Worm (Caenorhabditis elegans): ENCODE data around the gene bath-46.

bath-46 gene

DNA sequence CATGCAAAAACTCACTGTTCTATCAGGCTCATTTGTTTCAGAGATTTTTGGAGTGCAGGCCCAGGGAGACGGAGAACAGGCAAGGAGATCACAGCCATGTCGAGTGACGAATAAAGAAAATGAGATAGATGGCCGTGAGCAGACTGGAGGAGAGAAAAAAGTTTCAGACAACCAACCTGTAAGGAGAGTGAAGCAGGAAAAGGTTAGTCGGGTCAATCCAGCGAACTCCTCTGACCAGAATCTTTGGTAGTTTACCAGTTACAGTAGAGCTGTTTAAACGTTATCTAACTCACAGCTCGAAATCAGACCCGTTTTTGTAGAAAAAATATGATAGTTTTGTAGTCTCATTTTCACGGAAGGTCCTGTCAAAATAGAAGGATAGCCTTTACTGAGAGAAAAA is 51.1 kb downstream of the bath-46 start, which contains the start of gene fbxb-21:
TSS of gene fbxb-21 (minus strand) at position 101 of the 400 bp plus-strand sequence.
- TF ChIP-seq mab-5 (tag; optimal IDR thresholded peaks at IDR 0.05) = no peak
- TF ChIP-seq blmp-1 (tag; optimal IDR thresholded peaks at IDR 0.05; ENCODE audit: insufficient read depth) = no peak
- no peak for TF ChIP-seq nhr-6 (tag; optimal IDR thresholded peaks at IDR 0.05)
- no peak for TF ChIP-seq gmeb-1 (tag; optimal IDR thresholded peaks at IDR 0.05)
- TF ChIP-seq ama-1 (optimal IDR thresholded peaks at IDR 0.05) = no peak
- TF ChIP-seq unc-62 (GFP tag; optimal IDR thresholded peaks at IDR 0.05) = no peak
- TF ChIP-seq Y55F3AM.14 (GFP tag; optimal IDR thresholded peaks at IDR 0.05) = no peak
- no peak for TF ChIP-seq nhr-237 (tag; optimal IDR thresholded peaks at IDR 0.05)
- no peak for TF ChIP-seq nhr-23 (tag; optimal IDR thresholded peaks at IDR 0.05)
- no peak for TF ChIP-seq unc-39 (tag; optimal IDR thresholded peaks at IDR 0.05)
- no peak for TF ChIP-seq nhr-11 (tag; optimal IDR thresholded peaks at IDR 0.05)
- TF ChIP-seq lin-11 (tag; optimal IDR thresholded peaks at IDR 0.05) = no peak
- TF ChIP-seq crh-2 (tag; optimal IDR thresholded peaks at IDR 0.05) = no peak
- no peak for TF ChIP-seq nhr-12 (tag; optimal IDR thresholded peaks at IDR 0.05)
- no peak for TF ChIP-seq mdl-1 (tag; optimal IDR thresholded peaks at IDR 0.05)
- TF ChIP-seq R02D3.7 (tag; optimal IDR thresholded peaks at IDR 0.05) = no peak
- TF ChIP-seq ztf-11 (tag; optimal IDR thresholded peaks at IDR 0.05) = no peak
